Worm (Caenorhabditis elegans): Measurements from ENCODE around the gene btb-5.

The btb-5 gene

DNA sequence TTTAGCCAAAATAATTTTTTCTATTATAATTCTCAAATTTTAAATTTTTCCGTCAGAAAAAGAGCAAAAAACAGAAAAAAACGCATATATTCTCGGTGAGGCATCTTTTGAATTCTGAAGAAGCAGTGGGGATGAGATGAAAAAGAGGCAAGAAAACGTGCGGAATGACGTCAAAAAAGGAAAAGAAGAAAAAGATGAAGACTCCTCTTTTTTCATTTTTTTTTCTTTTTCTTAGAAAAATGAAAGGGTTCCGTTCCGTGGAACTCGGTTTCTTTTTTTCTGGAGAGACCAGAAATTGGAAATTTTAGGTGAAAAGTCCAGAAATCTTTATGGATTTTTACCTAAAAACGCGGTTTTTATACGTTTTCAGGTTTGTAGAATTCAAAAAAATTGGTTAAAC, 30.5 kb downstream of the btb-5 start:
- TF ChIP-seq tbx-2 (tag; optimal IDR thresholded peaks at IDR 0.05), result no peak
- no peak for TF ChIP-seq fax-1 (tag; optimal IDR thresholded peaks at IDR 0.05)
- TF ChIP-seq pat-9 (tag; optimal IDR thresholded peaks at IDR 0.05), result no peak
- no peak for TF ChIP-seq ceh-2 (tag; optimal IDR thresholded peaks at IDR 0.05)
- TF ChIP-seq hlh-30 (tag; optimal IDR thresholded peaks at IDR 0.05; ENCODE audit: insufficient read depth), result no peak
- TF ChIP-seq mec-3 (tag; optimal IDR thresholded peaks at IDR 0.05; ENCODE audit: borderline replicate concordance), result no peak
- no peak for TF ChIP-seq dve-1 (tag; optimal IDR thresholded peaks at IDR 0.05)
- no peak for TF ChIP-seq ceh-9 (tag; optimal IDR thresholded peaks at IDR 0.05)
- TF ChIP-seq ztf-16 (tag; optimal IDR thresholded peaks at IDR 0.05), result no peak
- TF ChIP-seq rnt-1 (tag; optimal IDR thresholded peaks at IDR 0.05), result no peak
- no peak for TF ChIP-seq ceh-31 (tag; optimal IDR thresholded peaks at IDR 0.05)

DNA sequence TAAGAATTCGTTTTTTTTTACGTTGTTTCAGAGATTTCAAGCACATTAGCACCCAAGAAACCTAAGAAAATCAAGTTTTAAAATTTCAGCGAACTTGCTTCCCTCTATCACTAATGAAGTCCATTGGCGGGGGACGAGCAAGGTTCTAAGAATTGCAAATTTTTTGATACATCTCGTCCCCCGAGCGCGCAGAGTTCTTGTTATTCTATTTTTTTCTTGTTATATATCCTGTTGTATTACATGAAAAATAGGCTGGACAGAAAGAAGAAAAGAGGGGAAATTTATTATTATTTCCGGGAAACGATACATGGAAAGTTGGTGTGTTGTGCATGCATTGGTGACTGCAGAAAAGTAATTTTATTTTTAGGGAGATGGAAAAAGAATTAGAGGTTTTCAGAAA, 31.3 kb downstream of the btb-5 start:
- TF ChIP-seq npax-4 (tag; optimal IDR thresholded peaks at IDR 0.05) (no peak), sox-4 (tag; optimal IDR thresholded peaks at IDR 0.05) (no peak), sdc-2 (tag; optimal IDR thresholded peaks at IDR 0.05) (no peak), F13H6.1 (tag; optimal IDR thresholded peaks at IDR 0.05) (no peak), ttx-3 (tag; optimal IDR thresholded peaks at IDR 0.05) (no peak), ceh-19 (GFP tag; optimal IDR thresholded peaks at IDR 0.05) (no peak), lim-6 (tag; optimal IDR thresholded peaks at IDR 0.05) (no peak), pha-2 (tag; optimal IDR thresholded peaks at IDR 0.05) (no peak), fkh-10 (GFP tag; optimal IDR thresholded peaks at IDR 0.05) (no peak), K02D7.2 (tag; optimal IDR thresholded peaks at IDR 0.05) (no peak), pha-4 (tag; optimal IDR thresholded peaks at IDR 0.05) (no peak), pros-1 (tag; optimal IDR thresholded peaks at IDR 0.05) (no peak), dmd-4 (tag; optimal IDR thresholded peaks at IDR 0.05; ENCODE audit: borderline replicate concordance) (no peak), ceh-31 (tag; optimal IDR thresholded peaks at IDR 0.05) (no peak)

DNA sequence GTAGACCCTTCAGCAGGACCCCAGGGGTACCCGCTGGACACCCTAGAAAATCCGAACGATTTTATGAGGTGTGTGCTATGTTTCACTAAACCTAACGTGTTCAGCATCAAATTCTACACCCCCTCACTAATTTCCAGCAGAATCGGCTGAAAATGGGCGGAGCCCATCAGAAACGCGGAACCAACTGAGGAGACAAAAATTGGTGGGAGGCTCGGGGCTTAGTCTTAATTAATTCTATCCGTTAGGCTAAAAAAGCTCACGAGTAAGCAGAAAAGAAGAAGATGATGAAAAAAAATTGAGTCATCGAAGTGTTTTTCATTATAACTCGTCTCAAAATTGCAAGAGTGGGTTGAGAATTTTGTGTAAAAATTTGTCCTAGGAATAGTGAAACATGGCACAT, 32.1 kb downstream of the btb-5 start:
- TF ChIP-seq elt-4 (tag; optimal IDR thresholded peaks at IDR 0.05) (no peak), gmeb-2 (tag; optimal IDR thresholded peaks at IDR 0.05) (no peak), odd-2 (tag; optimal IDR thresholded peaks at IDR 0.05) (no peak), ceh-2 (tag; optimal IDR thresholded peaks at IDR 0.05) (no peak), pat-9 (tag; optimal IDR thresholded peaks at IDR 0.05) (no peak), ahr-1 (tag; optimal IDR thresholded peaks at IDR 0.05) (no peak), pros-1 (tag; optimal IDR thresholded peaks at IDR 0.05) (no peak), eyg-1 (tag; optimal IDR thresholded peaks at IDR 0.05) (no peak), ref-2 (tag; optimal IDR thresholded peaks at IDR 0.05) (no peak), ceh-14 (tag; optimal IDR thresholded peaks at IDR 0.05) (no peak), nhr-11 (tag; optimal IDR thresholded peaks at IDR 0.05) (no peak), ttx-3 (tag; optimal IDR thresholded peaks at IDR 0.05) (no peak), ceh-6 (GFP tag; optimal IDR thresholded peaks at IDR 0.05) (no peak), unc-86 (tag; optimal IDR thresholded peaks at IDR 0.05) (no peak), ceh-22 (tag; optimal IDR thresholded peaks at IDR 0.05) (no peak)

DNA sequence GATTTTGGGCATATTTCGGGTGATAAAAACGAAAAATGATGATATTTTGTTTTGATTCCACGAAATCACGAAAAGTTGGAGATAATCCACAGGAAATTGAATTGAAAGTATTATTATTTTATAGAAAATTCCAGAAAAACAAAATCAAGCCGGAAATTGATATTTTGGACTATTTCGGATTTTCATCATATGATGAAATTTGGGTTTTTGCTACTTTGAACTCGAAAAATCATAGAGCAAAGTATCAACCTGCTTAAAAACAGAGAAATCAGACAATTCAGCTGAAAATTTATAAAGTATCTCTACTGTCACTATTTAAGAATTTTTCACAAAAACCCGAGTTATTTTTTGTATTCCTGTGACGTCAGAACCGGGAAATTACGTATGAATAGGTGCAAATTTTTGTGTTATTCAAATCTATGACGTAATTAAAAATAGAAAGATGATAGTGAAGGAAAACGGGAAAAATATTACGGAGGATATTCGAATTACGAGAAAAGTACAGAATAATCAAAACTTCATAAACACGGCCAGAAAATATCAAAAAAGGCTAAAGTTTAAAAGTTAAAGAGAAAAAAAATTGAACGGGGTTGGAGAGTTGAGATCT, 33.5 kb downstream of the btb-5 start:
- no peak for TF ChIP-seq pqm-1 (tag; optimal IDR thresholded peaks at IDR 0.05)
- no peak for TF ChIP-seq lin-11 (tag; optimal IDR thresholded peaks at IDR 0.05)
- no peak for TF ChIP-seq unc-86 (tag; optimal IDR thresholded peaks at IDR 0.05)
- no peak for TF ChIP-seq sdc-2 (tag; optimal IDR thresholded peaks at IDR 0.05)
- no peak for TF ChIP-seq Y22D7AL.16 (tag; optimal IDR thresholded peaks at IDR 0.05)
- TF ChIP-seq pha-4 (tag; optimal IDR thresholded peaks at IDR 0.05), result no peak
- no peak for TF ChIP-seq zip-5 (tag; optimal IDR thresholded peaks at IDR 0.05)
- no peak for TF ChIP-seq elt-4 (tag; optimal IDR thresholded peaks at IDR 0.05)
- no peak for TF ChIP-seq ztf-16 (tag; optimal IDR thresholded peaks at IDR 0.05)
- TF ChIP-seq mec-3 (tag; optimal IDR thresholded peaks at IDR 0.05; ENCODE audit: borderline replicate concordance), result no peak
- no peak for TF ChIP-seq nhr-11 (tag; optimal IDR thresholded peaks at IDR 0.05)
- TF ChIP-seq ceh-14 (tag; optimal IDR thresholded peaks at IDR 0.05), result no peak
- no peak for TF ChIP-seq T23F11.4 (GFP tag; optimal IDR thresholded peaks at IDR 0.05)
- TF ChIP-seq elt-2 (tag; optimal IDR thresholded peaks at IDR 0.05), result no peak
- TF ChIP-seq K09A11.1 (tag; optimal IDR thresholded peaks at IDR 0.05; ENCODE audit: insufficient read depth), result no peak
- no peak for TF ChIP-seq nfya-1 (tag; optimal IDR thresholded peaks at IDR 0.05)
- no peak for TF ChIP-seq npax-4 (tag; optimal IDR thresholded peaks at IDR 0.05)
- no peak for TF ChIP-seq ceh-22 (tag; optimal IDR thresholded peaks at IDR 0.05)
- TF ChIP-seq pag-3 (tag; optimal IDR thresholded peaks at IDR 0.05; ENCODE audit: borderline replicate concordance), result no peak
